Worm (Caenorhabditis elegans) whole organism, L4/young adult: ENCODE results near the gene nhr-277.

ENCODE experiments used
- W03F9.2 ChIP-seq: fragments of 150-350 bp; optimal IDR thresholded peaks from 2 replicates; lab custom pipeline; 2014; ENCODE audit warnings: missing biosample characterization, missing genetic modification characterization
- dao-5 ChIP-seq: sonication (generic microtip); optimal IDR thresholded peaks from 2 replicates; lab custom pipeline; 2016; ENCODE audit warnings: missing genotype, missing genetic modification characterization, moderate library complexity, missing compliant biosample characterization

DNA sequence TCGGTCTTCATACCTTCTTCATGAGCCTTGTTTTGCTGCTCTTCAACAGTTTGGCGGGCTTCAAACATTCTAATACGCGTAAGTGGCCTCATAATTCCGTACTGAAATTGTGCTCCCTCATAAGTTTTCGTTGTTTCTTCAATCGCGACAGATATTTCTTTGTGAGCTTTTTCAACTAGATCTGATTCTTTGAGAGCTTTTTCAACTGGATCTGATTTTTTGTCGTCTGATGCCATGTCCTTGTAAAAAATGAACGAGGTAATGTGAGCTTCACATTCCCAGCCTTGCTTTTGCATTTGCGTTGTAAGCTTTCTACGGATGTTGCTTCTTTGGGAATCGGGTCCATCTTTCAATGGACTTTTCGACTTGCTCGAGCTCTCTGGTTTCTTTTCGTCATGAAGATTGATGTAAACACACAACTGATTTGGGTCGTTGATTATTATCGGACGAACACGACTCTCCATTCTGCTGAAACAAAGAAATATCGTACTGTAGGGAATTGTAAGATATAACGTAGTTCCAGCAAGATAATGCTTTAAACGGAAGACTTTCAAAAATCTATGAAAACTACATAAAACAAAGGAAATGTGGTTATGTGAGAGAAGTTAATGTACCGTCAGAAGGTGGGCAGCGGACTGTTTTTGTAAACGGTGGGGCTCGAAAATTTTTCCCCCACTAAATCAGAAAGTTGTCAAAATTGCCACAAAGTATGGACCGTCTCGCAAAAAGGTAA is 32.4 kb upstream of the nhr-277 start, which contains the start of gene Y94H6A.10:
- TF ChIP-seq dao-5 (no peak), W03F9.2 (tag; lab: Kevin White, UChicago) (no peak)
